Worm (Caenorhabditis elegans): ENCODE measurements around the gene col-33.

The col-33 gene

ce11 chrIV:4265951-4266350, 2.9 kb downstream of the col-33 start:
- no peak for TF ChIP-seq cog-1 (tag; optimal IDR thresholded peaks at IDR 0.05)
- TF ChIP-seq tab-1 (GFP tag; IDR thresholded peaks at IDR 0.05) = no peak
- no peak for TF ChIP-seq ref-1 (GFP tag; conservative IDR thresholded peaks at IDR 0.05)
- no peak for TF ChIP-seq ztf-23 (GFP tag; IDR thresholded peaks at IDR 0.05)
- no peak for TF ChIP-seq T22C8.4 (GFP tag; IDR thresholded peaks at IDR 0.05)
- TF ChIP-seq ztf-29 (GFP tag; IDR thresholded peaks at IDR 0.05) = no peak
- no peak for TF ChIP-seq med-1 (GFP tag; optimal IDR thresholded peaks at IDR 0.05; ENCODE audit: insufficient read depth)
- TF ChIP-seq klf-2 (GFP tag; conservative IDR thresholded peaks at IDR 0.05) = no peak
- TF ChIP-seq flt-1 (GFP tag; IDR thresholded peaks at IDR 0.05) = no peak

ce11 chrIV:4267320-4267719, 4.2 kb downstream of the col-33 start, which contains the start of gene F36A4.4:
F36A4.4 (plus strand) TSS chrIV:4267620.
- TF ChIP-seq T22C8.4 (GFP tag; IDR thresholded peaks at IDR 0.05) (no peak), ztf-29 (GFP tag; IDR thresholded peaks at IDR 0.05) (no peak), klf-2 (GFP tag; conservative IDR thresholded peaks at IDR 0.05) (no peak), cog-1 (tag; optimal IDR thresholded peaks at IDR 0.05) (no peak), med-1 (GFP tag; optimal IDR thresholded peaks at IDR 0.05; ENCODE audit: insufficient read depth) (no peak), ztf-23 (GFP tag; IDR thresholded peaks at IDR 0.05) (no peak), flt-1 (GFP tag; IDR thresholded peaks at IDR 0.05) (no peak), ref-1 (GFP tag; conservative IDR thresholded peaks at IDR 0.05) (no peak)

ce11 chrIV:4269308-4269707, 6.2 kb downstream of the col-33 start, which contains the start of gene F36A4.3:
F36A4.3 (plus strand) TSS chrIV:4269608.
- TF ChIP-seq tab-1 (GFP tag; IDR thresholded peaks at IDR 0.05) (no peak), ref-1 (GFP tag; conservative IDR thresholded peaks at IDR 0.05) (no peak), klf-2 (GFP tag; conservative IDR thresholded peaks at IDR 0.05) (no peak), T22C8.4 (GFP tag; IDR thresholded peaks at IDR 0.05) (no peak), med-1 (GFP tag; optimal IDR thresholded peaks at IDR 0.05; ENCODE audit: insufficient read depth) (no peak), ztf-29 (GFP tag; IDR thresholded peaks at IDR 0.05) (no peak), flt-1 (GFP tag; IDR thresholded peaks at IDR 0.05) (no peak), cog-1 (tag; optimal IDR thresholded peaks at IDR 0.05) (no peak), ztf-23 (GFP tag; IDR thresholded peaks at IDR 0.05) (no peak)

DNA sequence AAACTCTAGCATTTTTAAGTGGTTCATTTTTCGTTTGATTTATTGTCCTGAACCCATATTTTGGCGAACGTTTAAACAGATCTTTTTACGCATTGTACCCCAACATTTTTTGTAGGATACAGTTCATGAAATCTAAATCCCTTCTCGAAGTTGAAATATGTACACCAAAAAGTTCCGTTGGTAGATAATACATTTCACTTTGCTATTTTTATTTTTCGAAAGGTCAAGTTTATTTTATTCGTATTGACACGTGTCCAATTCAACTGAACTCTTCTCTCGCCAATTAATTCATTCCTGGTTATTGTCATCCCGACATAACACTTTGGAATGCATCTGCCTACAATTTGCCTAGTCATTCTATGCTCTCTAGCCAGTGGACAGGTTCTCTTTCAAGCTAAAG, 7.8 kb downstream of the col-33 start, which contains the start of gene F36A4.2:
TSS of gene F36A4.2 (plus strand) at position 301 of the 400 bp plus-strand sequence.
- TF ChIP-seq med-1 (GFP tag; optimal IDR thresholded peaks at IDR 0.05; ENCODE audit: insufficient read depth) = no peak
- TF ChIP-seq klf-2 (GFP tag; conservative IDR thresholded peaks at IDR 0.05) = no peak
- no peak for TF ChIP-seq ztf-23 (GFP tag; IDR thresholded peaks at IDR 0.05)

ce11 chrIV:4272167-4272566, 9.1 kb downstream of the col-33 start, which contains the start of gene F36A4.1:
F36A4.1 (plus strand) TSS chrIV:4272467.
- TF ChIP-seq ztf-23 (GFP tag; IDR thresholded peaks at IDR 0.05) (no peak), flt-1 (GFP tag; IDR thresholded peaks at IDR 0.05) (no peak), ref-1 (GFP tag; conservative IDR thresholded peaks at IDR 0.05) (no peak), tab-1 (GFP tag; IDR thresholded peaks at IDR 0.05) (no peak), T22C8.4 (GFP tag; IDR thresholded peaks at IDR 0.05) (no peak)

- no peak for TF ChIP-seq ref-1 (GFP tag; conservative IDR thresholded peaks at IDR 0.05)
- no peak for TF ChIP-seq T22C8.4 (GFP tag; IDR thresholded peaks at IDR 0.05)
- no peak for TF ChIP-seq tab-1 (GFP tag; IDR thresholded peaks at IDR 0.05)
- TF ChIP-seq ztf-23 (GFP tag; IDR thresholded peaks at IDR 0.05) = no peak
- no peak for TF ChIP-seq cog-1 (tag; optimal IDR thresholded peaks at IDR 0.05)
- no peak for TF ChIP-seq flt-1 (GFP tag; IDR thresholded peaks at IDR 0.05)
- no peak for TF ChIP-seq klf-2 (GFP tag; conservative IDR thresholded peaks at IDR 0.05)
- TF ChIP-seq med-1 (GFP tag; optimal IDR thresholded peaks at IDR 0.05; ENCODE audit: insufficient read depth) = no peak
- TF ChIP-seq ztf-29 (GFP tag; IDR thresholded peaks at IDR 0.05) = no peak
Observed at ce11 chrIV:4277694-4278093, 14.6 kb downstream of the col-33 start, which contains the start of gene nhr-78. nhr-78 (minus strand) TSS chrIV:4277875.

DNA sequence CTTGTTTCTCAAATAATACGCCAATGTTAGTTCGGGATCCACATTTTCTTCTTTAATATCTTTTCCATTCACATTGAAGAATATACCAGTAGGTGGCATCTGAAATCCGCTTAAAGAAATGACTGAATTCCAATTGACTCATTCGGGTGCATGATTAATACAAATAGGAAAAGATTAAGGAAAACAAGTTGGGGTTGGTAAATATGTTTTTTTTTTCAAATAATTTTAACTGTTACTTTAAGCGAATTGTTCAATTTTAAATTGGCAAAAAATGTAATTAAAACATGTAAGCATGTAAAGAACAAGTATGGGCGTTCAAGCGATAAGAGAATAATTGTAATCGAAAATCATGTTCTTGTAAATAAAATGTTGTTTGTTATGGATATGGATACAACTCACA, 20.9 kb downstream of the col-33 start, which contains the start of gene F15E6.6:
TSS of gene F15E6.6 (minus strand) at position 101 of the 400 bp plus-strand sequence.
- no peak for TF ChIP-seq tab-1 (GFP tag; IDR thresholded peaks at IDR 0.05)
- no peak for TF ChIP-seq cog-1 (tag; optimal IDR thresholded peaks at IDR 0.05)
- no peak for TF ChIP-seq T22C8.4 (GFP tag; IDR thresholded peaks at IDR 0.05)
- TF ChIP-seq ztf-23 (GFP tag; IDR thresholded peaks at IDR 0.05) = no peak
- TF ChIP-seq med-1 (GFP tag; optimal IDR thresholded peaks at IDR 0.05; ENCODE audit: insufficient read depth) = no peak
- no peak for TF ChIP-seq flt-1 (GFP tag; IDR thresholded peaks at IDR 0.05)
- TF ChIP-seq klf-2 (GFP tag; conservative IDR thresholded peaks at IDR 0.05) = no peak

ce11 chrIV:4284989-4285388, 21.9 kb downstream of the col-33 start:
- no peak for TF ChIP-seq med-1 (GFP tag; optimal IDR thresholded peaks at IDR 0.05; ENCODE audit: insufficient read depth)
- TF ChIP-seq cog-1 (tag; optimal IDR thresholded peaks at IDR 0.05) = no peak
- TF ChIP-seq ztf-29 (GFP tag; IDR thresholded peaks at IDR 0.05) = no peak
- TF ChIP-seq klf-2 (GFP tag; conservative IDR thresholded peaks at IDR 0.05) = no peak
- TF ChIP-seq flt-1 (GFP tag; IDR thresholded peaks at IDR 0.05) = no peak
- TF ChIP-seq tab-1 (GFP tag; IDR thresholded peaks at IDR 0.05) = no peak
- TF ChIP-seq T22C8.4 (GFP tag; IDR thresholded peaks at IDR 0.05) = no peak
- no peak for TF ChIP-seq ztf-23 (GFP tag; IDR thresholded peaks at IDR 0.05)
- no peak for TF ChIP-seq ref-1 (GFP tag; conservative IDR thresholded peaks at IDR 0.05)

DNA sequence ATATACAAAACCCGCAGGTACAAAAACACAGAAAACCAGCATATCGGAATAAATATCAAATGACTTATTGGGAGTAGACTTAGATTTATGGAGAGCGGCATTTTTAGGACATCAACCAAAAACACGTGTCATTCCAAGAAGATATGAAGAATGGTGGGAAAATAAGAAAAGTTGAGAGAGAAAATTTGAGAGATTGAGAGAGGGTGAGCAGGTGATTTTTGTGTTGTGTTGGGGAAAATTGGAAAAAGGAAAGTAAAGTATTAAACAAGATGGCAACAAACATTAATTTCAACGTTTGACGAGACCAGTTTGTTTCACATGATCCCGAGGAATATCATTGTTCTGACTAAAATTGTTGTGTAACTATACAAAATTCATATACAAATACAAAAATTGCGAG, 25.2 kb downstream of the col-33 start, which contains the start of gene srv-4:
TSS of gene srv-4 (minus strand) at position 101 of the 400 bp plus-strand sequence.
- TF ChIP-seq ztf-23 (GFP tag; IDR thresholded peaks at IDR 0.05) = no peak
- no peak for TF ChIP-seq tab-1 (GFP tag; IDR thresholded peaks at IDR 0.05)
- no peak for TF ChIP-seq ref-1 (GFP tag; conservative IDR thresholded peaks at IDR 0.05)
- no peak for TF ChIP-seq flt-1 (GFP tag; IDR thresholded peaks at IDR 0.05)
- TF ChIP-seq med-1 (GFP tag; optimal IDR thresholded peaks at IDR 0.05; ENCODE audit: insufficient read depth) = no peak
- TF ChIP-seq T22C8.4 (GFP tag; IDR thresholded peaks at IDR 0.05) = no peak
- no peak for TF ChIP-seq cog-1 (tag; optimal IDR thresholded peaks at IDR 0.05)

DNA sequence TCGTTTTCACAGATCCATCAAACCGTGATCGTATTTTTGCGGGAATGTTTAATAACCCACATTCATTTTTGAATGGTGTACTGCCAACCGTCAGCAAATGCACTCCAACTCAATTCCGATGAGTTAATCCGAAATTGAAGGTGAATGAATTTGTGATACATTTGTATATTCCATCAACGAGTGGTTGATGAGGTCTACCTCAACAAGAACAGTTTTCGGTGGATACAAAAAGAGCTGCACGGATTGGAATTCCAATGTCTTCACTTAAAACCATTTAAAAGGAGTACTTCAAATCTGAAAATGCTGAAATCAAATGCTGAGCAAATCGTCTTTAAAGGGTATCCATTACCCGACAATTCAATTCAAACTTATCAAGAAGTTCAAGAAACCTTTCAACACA, 26.2 kb downstream of the col-33 start, which contains the start of gene F15E6.5:
TSS of gene F15E6.5 (plus strand) at position 301 of the 400 bp plus-strand sequence.
- no peak for TF ChIP-seq tab-1 (GFP tag; IDR thresholded peaks at IDR 0.05)
- TF ChIP-seq T22C8.4 (GFP tag; IDR thresholded peaks at IDR 0.05) = no peak
- no peak for TF ChIP-seq ref-1 (GFP tag; conservative IDR thresholded peaks at IDR 0.05)
- TF ChIP-seq cog-1 (tag; optimal IDR thresholded peaks at IDR 0.05) = no peak
- TF ChIP-seq ztf-23 (GFP tag; IDR thresholded peaks at IDR 0.05) = no peak
- no peak for TF ChIP-seq klf-2 (GFP tag; conservative IDR thresholded peaks at IDR 0.05)
- TF ChIP-seq med-1 (GFP tag; optimal IDR thresholded peaks at IDR 0.05; ENCODE audit: insufficient read depth) = no peak

Data from whole organism, midembryonic.